Worm (Caenorhabditis elegans) whole organism, L2 larva: ENCODE results near the gene atf-4.

ENCODE experiments used
- C34F6.9 ChIP-seq: fragments of 150-350 bp; optimal IDR thresholded peaks from 2 replicates; lab custom pipeline; 2014; ENCODE audit warnings: missing biosample characterization, missing genetic modification characterization
- F13H6.1 ChIP-seq: sonication (generic microtip); optimal IDR thresholded peaks from 2 replicates; lab custom pipeline; 2016; ENCODE audit warnings: missing genetic modification characterization, missing compliant biosample characterization
- R02D3.7 ChIP-seq: fragments of 150-350 bp; optimal IDR thresholded peaks from 2 replicates; lab custom pipeline; 2014; ENCODE audit warnings: missing biosample characterization, missing genetic modification characterization
- Y55F3AM.14 ChIP-seq: fragments of 200-800 bp; sonication (Bioruptor generic); optimal IDR thresholded peaks from 2 replicates; lab custom pipeline; 2018; ENCODE audit warnings: mild to moderate bottlenecking, missing genetic modification characterization, missing compliant biosample characterization
- ZK546.5 ChIP-seq: sonication (generic microtip); optimal IDR thresholded peaks from 2 replicates; lab custom pipeline; 2017; ENCODE audit warnings: missing biosample characterization, missing genetic modification characterization
- alr-1 ChIP-seq: fragments of 150-350 bp; optimal IDR thresholded peaks from 2 replicates; lab custom pipeline; 2014; ENCODE audit warnings: missing biosample characterization, missing genetic modification characterization
- aly-2 ChIP-seq: fragments of 150-350 bp; optimal IDR thresholded peaks from 2 replicates; lab custom pipeline; 2014; ENCODE audit warnings: missing biosample characterization, missing genetic modification characterization
- blmp-1 ChIP-seq: sonication (generic microtip); optimal IDR thresholded peaks from 2 replicates; lab custom pipeline; 2017; ENCODE audit warnings: missing genetic modification characterization, mild to moderate bottlenecking, missing compliant biosample characterization, antibody characterized with exemption, moderate library complexity; ENCODE audit not compliant: insufficient read depth
- ceh-16 ChIP-seq: fragments of 150-350 bp; optimal IDR thresholded peaks from 2 replicates; lab custom pipeline; 2014; ENCODE audit warnings: missing biosample characterization, missing genetic modification characterization
- crh-2 ChIP-seq: sonication (generic microtip); optimal IDR thresholded peaks from 2 replicates; lab custom pipeline; 2017; ENCODE audit warnings: missing biosample characterization, missing genetic modification characterization
- dmd-4 ChIP-seq: sonication (generic microtip); optimal IDR thresholded peaks from 2 replicates; lab custom pipeline; 2017; ENCODE audit warnings: missing biosample characterization, missing genetic modification characterization
- egl-27 ChIP-seq: sonication (generic microtip); optimal IDR thresholded peaks from 3 replicates; lab custom pipeline; 2017; ENCODE audit warnings: missing biosample characterization, missing genetic modification reagents, missing genetic modification characterization
- elt-1 ChIP-seq: fragments of 150-350 bp; optimal IDR thresholded peaks from 2 replicates; lab custom pipeline; 2014; ENCODE audit warnings: missing biosample characterization, missing genetic modification characterization
- elt-3 ChIP-seq: sonication (generic microtip); optimal IDR thresholded peaks from 2 replicates; lab custom pipeline; 2017; ENCODE audit warnings: missing biosample characterization, missing genetic modification characterization
- fos-1 ChIP-seq: fragments of 150-350 bp; optimal IDR thresholded peaks from 2 replicates; lab custom pipeline; 2014; ENCODE audit warnings: missing biosample characterization, missing genetic modification characterization
- gmeb-1 ChIP-seq: fragments of 150-350 bp; optimal IDR thresholded peaks from 2 replicates; lab custom pipeline; 2014; ENCODE audit warnings: missing biosample characterization, missing genetic modification characterization
- lin-11 ChIP-seq: fragments of 150-350 bp; sonication (generic microtip); optimal IDR thresholded peaks from 2 replicates; lab custom pipeline; 2014; ENCODE audit warnings: missing biosample characterization, missing genetic modification characterization, inconsistent platforms, mixed read lengths
- lin-13 ChIP-seq: fragments of 150-350 bp; optimal IDR thresholded peaks from 2 replicates; lab custom pipeline; 2014; ENCODE audit warnings: missing biosample characterization, missing genetic modification reagents, missing genetic modification characterization
- lin-39 ChIP-seq: fragments of 150-350 bp; optimal IDR thresholded peaks from 2 replicates; lab custom pipeline; 2014; ENCODE audit warnings: missing biosample characterization, missing genetic modification reagents, missing genetic modification characterization
- lsy-2 ChIP-seq, 2 experiments: fragments of 150-350 bp in 1 of 2; sonication (generic microtip) in 1 of 2; optimal IDR thresholded peaks; 2 replicates each; lab custom pipeline; 2014 to 2017; ENCODE audit warnings: missing biosample characterization in 2 of 2, missing genetic modification characterization in 2 of 2
- mab-5 ChIP-seq: fragments of 150-350 bp; optimal IDR thresholded peaks from 2 replicates; lab custom pipeline; 2014; ENCODE audit warnings: missing biosample characterization, missing genetic modification characterization
- mbf-1 ChIP-seq: sonication (generic microtip); optimal IDR thresholded peaks from 2 replicates; lab custom pipeline; 2017; ENCODE audit warnings: missing biosample characterization, missing genetic modification characterization
- mdl-1 ChIP-seq, 2 experiments: fragments of 150-350 bp in 1 of 2; sonication (generic microtip) in 1 of 2; optimal IDR thresholded peaks; 2 replicates each; lab custom pipeline; 2017; ENCODE audit warnings: missing biosample characterization in 2 of 2, missing genetic modification characterization in 2 of 2
- nhr-10 ChIP-seq: sonication (generic microtip); optimal IDR thresholded peaks from 2 replicates; lab custom pipeline; 2017; ENCODE audit warnings: missing biosample characterization, missing genetic modification characterization
- nhr-11 ChIP-seq: fragments of 150-350 bp; optimal IDR thresholded peaks from 2 replicates; lab custom pipeline; 2014; ENCODE audit warnings: missing biosample characterization, missing genetic modification characterization
- nhr-12 ChIP-seq: fragments of 150-350 bp; optimal IDR thresholded peaks from 2 replicates; lab custom pipeline; 2014; ENCODE audit warnings: missing biosample characterization, missing genetic modification characterization
- nhr-129 ChIP-seq: fragments of 150-350 bp; optimal IDR thresholded peaks from 2 replicates; lab custom pipeline; 2014; ENCODE audit warnings: missing biosample characterization, missing genetic modification characterization
- nhr-21 ChIP-seq: fragments of 150-350 bp; optimal IDR thresholded peaks from 2 replicates; lab custom pipeline; 2014; ENCODE audit warnings: missing biosample characterization, missing genetic modification characterization
- nhr-23 ChIP-seq: fragments of 150-350 bp; optimal IDR thresholded peaks from 2 replicates; lab custom pipeline; 2014; ENCODE audit warnings: missing biosample characterization, missing genetic modification reagents, missing genetic modification characterization
- nhr-237 ChIP-seq: fragments of 150-350 bp; optimal IDR thresholded peaks from 2 replicates; lab custom pipeline; 2014; ENCODE audit warnings: missing biosample characterization, missing genetic modification characterization
- nhr-25 ChIP-seq: fragments of 150-350 bp; sonication (generic microtip); optimal IDR thresholded peaks from 3 replicates; lab custom pipeline; 2014; ENCODE audit warnings: missing biosample characterization, missing genetic modification characterization
- nhr-6 ChIP-seq: fragments of 150-350 bp; optimal IDR thresholded peaks from 2 replicates; lab custom pipeline; 2014; ENCODE audit warnings: missing biosample characterization, missing genetic modification characterization
- peb-1 ChIP-seq: fragments of 150-350 bp; optimal IDR thresholded peaks from 2 replicates; lab custom pipeline; 2014; ENCODE audit warnings: missing biosample characterization, missing genetic modification characterization
- sem-4 ChIP-seq: fragments of 150-350 bp; optimal IDR thresholded peaks from 2 replicates; lab custom pipeline; 2014; ENCODE audit warnings: missing biosample characterization, missing genetic modification reagents, missing genetic modification characterization
- skn-1 ChIP-seq: sonication (generic microtip); optimal IDR thresholded peaks from 2 replicates; lab custom pipeline; 2017; ENCODE audit warnings: missing biosample characterization, missing genetic modification characterization
- sma-3 ChIP-seq: sonication (generic microtip); optimal IDR thresholded peaks from 2 replicates; lab custom pipeline; 2016; ENCODE audit warnings: missing genetic modification reagents, missing genetic modification characterization, missing compliant biosample characterization
- sma-9 ChIP-seq, 2 experiments: fragments of 150-350 bp in 1 of 2; sonication (generic microtip) in 1 of 2; optimal IDR thresholded peaks; 2 replicates each; lab custom pipeline; 2014 to 2016; ENCODE audit warnings: missing genetic modification characterization in 2 of 2, mild to moderate bottlenecking in 1 of 2, missing biosample characterization in 1 of 2, missing compliant biosample characterization in 1 of 2, missing genetic modification reagents in 1 of 2, moderate library complexity in 1 of 2
- snpc-4 ChIP-seq: fragments of 150-350 bp; optimal IDR thresholded peaks from 2 replicates; lab custom pipeline; 2014; ENCODE audit warnings: missing biosample characterization, missing genetic modification characterization
- unc-39 ChIP-seq: fragments of 150-350 bp; optimal IDR thresholded peaks from 2 replicates; lab custom pipeline; 2014; ENCODE audit warnings: missing biosample characterization, missing genetic modification characterization
- unc-55 ChIP-seq: fragments of 150-350 bp; sonication (generic microtip); optimal IDR thresholded peaks from 3 replicates; lab custom pipeline; 2014; ENCODE audit warnings: missing biosample characterization, missing genetic modification reagents, missing genetic modification characterization
- unc-62 ChIP-seq: fragments of 150-350 bp; optimal IDR thresholded peaks from 2 replicates; lab custom pipeline; 2014; ENCODE audit warnings: missing biosample characterization, missing genetic modification reagents, missing genetic modification characterization
- zag-1 ChIP-seq: fragments of 150-350 bp; optimal IDR thresholded peaks from 2 replicates; lab custom pipeline; 2014; ENCODE audit warnings: missing biosample characterization, missing genetic modification characterization
- ztf-1 ChIP-seq: fragments of 200-800 bp; sonication (Bioruptor generic); conservative IDR thresholded peaks from 2 replicates; pipeline ENCODE4 v1.3.6; 2022; ENCODE audit warnings: missing genetic modification characterization, missing compliant biosample characterization
- ztf-11 ChIP-seq: sonication (generic microtip); optimal IDR thresholded peaks from 2 replicates; lab custom pipeline; 2017; ENCODE audit warnings: missing biosample characterization, missing genetic modification characterization
- ztf-4 ChIP-seq: fragments of 150-350 bp; optimal IDR thresholded peaks from 2 replicates; lab custom pipeline; 2014; ENCODE audit warnings: missing biosample characterization, missing genetic modification characterization

Gene atf-4

DNA sequence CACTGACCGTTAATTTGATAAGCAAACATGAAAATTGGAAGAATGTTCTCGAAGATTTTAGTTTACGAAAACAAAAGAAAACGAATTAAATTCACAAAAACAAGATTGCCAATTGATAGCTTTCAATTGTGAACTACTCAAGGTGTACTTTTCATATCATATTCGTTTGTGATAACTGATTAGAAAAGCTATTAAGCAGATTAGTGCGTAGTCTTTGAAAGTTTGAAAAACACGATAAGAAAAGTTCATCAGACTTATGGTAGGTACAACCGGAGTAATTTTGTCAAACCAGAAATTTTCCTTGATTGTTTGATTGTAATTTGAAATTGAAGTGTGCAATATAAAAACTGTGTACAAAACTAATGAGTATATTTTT is 23.1 kb downstream of the atf-4 start:
- peak; percentile 6 for TF ChIP-seq sma-3
- TF ChIP-seq fos-1: peak; percentile 24
- TF ChIP-seq sma-9 (GFP tag; optimal IDR thresholded peaks at IDR 0.05; lab: Kevin White, UChicago): peak; percentile 41
- TF ChIP-seq sma-9 (tag; optimal IDR thresholded peaks at IDR 0.05; lab: Kevin White, UChicago): no peak
- no peak for TF ChIP-seq nhr-12 (tag; lab: Kevin White, UChicago)
- TF ChIP-seq, all 48 proteins: peak for 3

DNA sequence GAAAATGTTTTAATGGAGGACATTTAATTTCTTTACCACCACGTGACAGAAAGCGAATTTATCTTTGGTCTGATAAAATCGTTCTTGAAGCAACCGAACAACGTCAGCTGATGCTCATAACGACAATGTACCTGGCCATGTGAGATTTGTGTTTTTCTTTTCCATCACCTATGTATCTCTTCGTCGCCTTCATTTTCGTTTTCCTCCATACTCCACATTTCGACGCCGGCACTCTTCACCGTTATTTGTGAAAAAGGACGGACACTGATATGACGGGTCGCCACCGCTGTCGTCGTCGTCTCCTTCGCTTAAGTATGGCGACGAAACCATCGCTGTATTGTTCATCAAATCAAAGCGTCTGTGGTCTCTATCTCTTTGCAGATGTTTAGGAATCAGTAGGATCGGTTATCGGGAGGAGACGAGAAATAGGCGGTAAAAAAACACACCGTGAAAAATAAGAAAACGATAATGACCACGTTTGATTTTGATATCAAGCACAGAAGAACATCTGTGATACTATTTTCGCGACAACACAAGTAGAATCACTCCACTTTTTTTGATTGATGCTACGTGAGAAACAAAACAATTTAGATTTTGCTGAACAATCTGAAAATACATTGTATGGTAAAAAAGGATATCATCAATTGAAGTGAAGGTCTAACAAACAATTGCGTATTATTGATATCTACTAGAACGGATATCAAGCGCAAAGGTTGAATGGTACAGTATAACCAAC is 23.6 kb downstream of the atf-4 start:
- TF ChIP-seq ztf-1 (no peak), ceh-16 (no peak), Y55F3AM.14 (GFP tag; lab: Kevin White, UChicago) (peak; percentile 11), nhr-25 (peak; percentile 1), mdl-1 (tag; optimal IDR thresholded peaks at IDR 0.05; lab: Kevin White, UChicago) (peak in 1 of 2 experiments; percentile 21), aly-2 (no peak), elt-3 (tag; lab: Kevin White, UChicago) (no peak), blmp-1 (tag; lab: Kevin White, UChicago) (peak; percentile 28), fos-1 (peak; percentile 12), nhr-129 (tag; lab: Kevin White, UChicago) (peak; percentile 60), crh-2 (peak; percentile 10), nhr-23 (tag; lab: Kevin White, UChicago) (no peak), mbf-1 (tag; lab: Kevin White, UChicago) (no peak), nhr-21 (peak; percentile 64), lin-13 (no peak), C34F6.9 (tag; lab: Kevin White, UChicago) (no peak), nhr-12 (tag; lab: Kevin White, UChicago) (no peak), sma-9 (GFP tag; optimal IDR thresholded peaks at IDR 0.05; lab: Kevin White, UChicago) (peak; percentile 86), sma-9 (tag; optimal IDR thresholded peaks at IDR 0.05; lab: Kevin White, UChicago) (no peak), lsy-2 (tag; optimal IDR thresholded peaks at IDR 0.05; lab: Kevin White, UChicago) (peak in 1 of 2 experiments; percentile 38), nhr-10 (no peak), sma-3 (peak; percentile 68), dmd-4 (tag; lab: Kevin White, UChicago) (no peak), gmeb-1 (tag; lab: Kevin White, UChicago) (peak; percentile 57), R02D3.7 (no peak), ZK546.5 (tag; lab: Kevin White, UChicago) (no peak), ztf-11 (no peak), unc-39 (tag; lab: Kevin White, UChicago) (no peak)

DNA sequence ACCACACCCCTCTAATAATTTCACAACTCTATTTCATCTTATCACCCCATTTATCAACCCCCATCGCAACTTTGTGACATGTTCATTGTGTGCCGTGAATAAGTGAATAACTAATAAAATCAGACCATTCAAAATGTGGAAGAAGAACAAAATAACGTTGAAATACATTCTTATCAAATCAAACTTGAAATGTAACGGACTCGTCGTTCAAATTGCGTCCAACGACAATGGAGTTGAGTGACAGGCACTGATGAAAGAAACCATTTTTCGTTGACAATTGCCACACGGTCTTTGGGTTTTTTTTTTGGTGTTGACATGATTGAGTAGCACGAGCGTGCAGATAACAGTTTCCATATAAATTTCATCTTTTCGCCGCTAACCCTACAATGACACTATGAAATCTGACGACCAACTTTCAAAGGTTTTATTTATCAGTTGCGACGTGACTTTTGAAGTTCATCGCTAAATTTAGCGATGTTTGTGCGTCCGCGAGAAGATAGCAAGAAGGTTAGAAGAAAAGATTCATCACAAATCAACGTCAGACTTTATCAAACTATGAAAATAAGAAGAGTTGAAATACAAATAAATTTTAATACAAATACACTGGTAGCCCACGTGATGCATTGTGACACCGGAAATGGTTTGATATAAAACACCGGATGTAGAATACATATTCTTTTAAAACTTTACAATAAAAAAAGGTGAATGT is 27.0 kb downstream of the atf-4 start:
- TF ChIP-seq nhr-11 (tag; lab: Kevin White, UChicago) (no peak), lsy-2 (tag; optimal IDR thresholded peaks at IDR 0.05; lab: Kevin White, UChicago) (no peak), dmd-4 (tag; lab: Kevin White, UChicago) (no peak), zag-1 (no peak), peb-1 (tag; lab: Kevin White, UChicago) (no peak), snpc-4 (tag; lab: Kevin White, UChicago) (no peak), unc-62 (GFP tag; lab: Kevin White, UChicago) (no peak), unc-55 (no peak), aly-2 (no peak), C34F6.9 (tag; lab: Kevin White, UChicago) (no peak), mbf-1 (tag; lab: Kevin White, UChicago) (no peak), nhr-23 (tag; lab: Kevin White, UChicago) (no peak), sem-4 (tag; lab: Kevin White, UChicago) (no peak), lin-13 (no peak), lin-39 (no peak), alr-1 (no peak), R02D3.7 (no peak), elt-1 (tag; lab: Kevin White, UChicago) (no peak), elt-3 (tag; lab: Kevin White, UChicago) (no peak), blmp-1 (tag; lab: Kevin White, UChicago) (no peak), nhr-237 (tag; lab: Kevin White, UChicago) (no peak), gmeb-1 (tag; lab: Kevin White, UChicago) (no peak), fos-1 (peak; percentile 89), F13H6.1 (no peak), lin-11 (tag; lab: Kevin White, UChicago) (no peak), sma-9 (GFP tag; optimal IDR thresholded peaks at IDR 0.05; lab: Kevin White, UChicago) (peak; percentile 72), sma-9 (tag; optimal IDR thresholded peaks at IDR 0.05; lab: Kevin White, UChicago) (no peak), Y55F3AM.14 (GFP tag; lab: Kevin White, UChicago) (no peak), skn-1 (tag; lab: Kevin White, UChicago) (no peak), ZK546.5 (tag; lab: Kevin White, UChicago) (no peak), nhr-21 (peak; percentile 42), unc-39 (tag; lab: Kevin White, UChicago) (no peak), ztf-4 (no peak), mab-5 (tag; lab: Kevin White, UChicago) (no peak), sma-3 (peak; percentile 57), crh-2 (peak; percentile 40), egl-27 (tag; lab: Kevin White, UChicago) (no peak), nhr-6 (tag; lab: Kevin White, UChicago) (no peak)
